Fruit fly (Drosophila melanogaster) whole organism: ENCODE data around the gene CG33688.

Experiments used
- CG8478 ChIP-seq: fragments of >200 bp; optimal IDR thresholded peaks from 2 replicates; lab custom pipeline; 2018; ENCODE audit warnings: inconsistent platforms
- EcR ChIP-seq, 2 experiments: fragments of >200 bp; optimal IDR thresholded peaks; 2 replicates each; lab custom pipeline; 2017; ENCODE audit warnings: missing biosample characterization in 2 of 2, missing genetic modification characterization in 2 of 2, missing genetic modification reagents in 2 of 2
- psq ChIP-seq: fragments of >200 bp; optimal IDR thresholded peaks from 2 replicates; lab custom pipeline; 2017
- usp ChIP-seq: fragments of >200 bp; optimal IDR thresholded peaks from 2 replicates; lab custom pipeline; 2017; ENCODE audit warnings: missing biosample characterization, missing genetic modification characterization, mixed read lengths

dm6 chr3L:16217935-16218334 lies 18.9 kb downstream of the CG33688 start:
- no peak for TF ChIP-seq psq (lab: Kevin White, UChicago)
- no peak for TF ChIP-seq EcR (GFP tag; optimal IDR thresholded peaks at IDR 0.05; lab: Kevin White, UChicago)
- TF ChIP-seq CG8478 (lab: Kevin White, UChicago) = no peak
- TF ChIP-seq usp (GFP tag; lab: Kevin White, UChicago) = no peak
